Worm (Caenorhabditis elegans) whole organism, mixed stage, embryonic: ENCODE measurements around the gene grl-2.

Experiments used
- ceh-43 ChIP-seq: fragments of 200-800 bp; sonication (Bioruptor generic); optimal IDR thresholded peaks from 2 replicates; lab custom pipeline; 2018; ENCODE audit warnings: mild to moderate bottlenecking, missing genetic modification characterization, moderate library complexity, missing compliant biosample characterization
- ces-1 ChIP-seq: fragments of 150-350 bp; optimal IDR thresholded peaks from 2 replicates; lab custom pipeline; 2014; ENCODE audit warnings: missing biosample characterization, missing genetic modification reagents, missing genetic modification characterization
- elt-1 ChIP-seq: sonication (generic microtip); optimal IDR thresholded peaks from 2 replicates; lab custom pipeline; 2017; ENCODE audit warnings: missing genetic modification characterization, mild to moderate bottlenecking, missing compliant biosample characterization, antibody characterized with exemption, moderate library complexity, borderline replicate concordance; ENCODE audit not compliant: insufficient read depth
- flh-1 ChIP-seq: fragments of 200-800 bp; sonication (Bioruptor generic); optimal IDR thresholded peaks from 2 replicates; lab custom pipeline; 2018; ENCODE audit warnings: mild to moderate bottlenecking, missing genetic modification characterization, moderate library complexity, missing compliant biosample characterization
- lin-13 ChIP-seq: fragments of 150-350 bp; optimal IDR thresholded peaks from 2 replicates; lab custom pipeline; 2014; ENCODE audit warnings: missing biosample characterization, missing genetic modification characterization
- mab-5 ChIP-seq: fragments of 150-350 bp; optimal IDR thresholded peaks from 2 replicates; lab custom pipeline; 2014; ENCODE audit warnings: missing biosample characterization, missing genetic modification characterization
- nhr-12 ChIP-seq: fragments of 150-350 bp; optimal IDR thresholded peaks from 2 replicates; lab custom pipeline; 2014; ENCODE audit warnings: missing biosample characterization, missing genetic modification characterization
- nhr-237 ChIP-seq: fragments of 150-350 bp; optimal IDR thresholded peaks from 2 replicates; lab custom pipeline; 2014; ENCODE audit warnings: missing biosample characterization, missing genetic modification characterization
- snpc-4 ChIP-seq: fragments of 150-350 bp; optimal IDR thresholded peaks from 2 replicates; lab custom pipeline; 2014; ENCODE audit warnings: missing biosample characterization, missing genetic modification characterization
- unc-39 ChIP-seq: fragments of 150-350 bp; optimal IDR thresholded peaks from 2 replicates; lab custom pipeline; 2014; ENCODE audit warnings: missing biosample characterization, missing genetic modification characterization
- zip-8 ChIP-seq: fragments of 150-350 bp; optimal IDR thresholded peaks from 2 replicates; lab custom pipeline; 2014; ENCODE audit warnings: missing biosample characterization, missing genetic modification characterization

ce11 chrV:12961085-12961560 is 16.2 kb downstream of the grl-2 start, which contains the start of gene mpst-7:
- TF ChIP-seq nhr-12 (tag; lab: Kevin White, UChicago): no peak
- TF ChIP-seq flh-1 (GFP tag; lab: Kevin White, UChicago): no peak
- no peak for TF ChIP-seq ces-1 (GFP tag; lab: Kevin White, UChicago)
- TF ChIP-seq snpc-4 (tag; lab: Kevin White, UChicago): no peak
- TF ChIP-seq nhr-237 (tag; lab: Kevin White, UChicago): no peak
- no peak for TF ChIP-seq mab-5 (tag; lab: Kevin White, UChicago)
- TF ChIP-seq lin-13 (tag; lab: Kevin White, UChicago): no peak
- TF ChIP-seq ceh-43: no peak
- no peak for TF ChIP-seq elt-1 (tag; lab: Kevin White, UChicago)
- no peak for TF ChIP-seq zip-8
- no peak for TF ChIP-seq unc-39 (tag; lab: Kevin White, UChicago)
